Fruit fly (Drosophila melanogaster): ENCODE results near the gene yip2.

The yip2 gene

DNA sequence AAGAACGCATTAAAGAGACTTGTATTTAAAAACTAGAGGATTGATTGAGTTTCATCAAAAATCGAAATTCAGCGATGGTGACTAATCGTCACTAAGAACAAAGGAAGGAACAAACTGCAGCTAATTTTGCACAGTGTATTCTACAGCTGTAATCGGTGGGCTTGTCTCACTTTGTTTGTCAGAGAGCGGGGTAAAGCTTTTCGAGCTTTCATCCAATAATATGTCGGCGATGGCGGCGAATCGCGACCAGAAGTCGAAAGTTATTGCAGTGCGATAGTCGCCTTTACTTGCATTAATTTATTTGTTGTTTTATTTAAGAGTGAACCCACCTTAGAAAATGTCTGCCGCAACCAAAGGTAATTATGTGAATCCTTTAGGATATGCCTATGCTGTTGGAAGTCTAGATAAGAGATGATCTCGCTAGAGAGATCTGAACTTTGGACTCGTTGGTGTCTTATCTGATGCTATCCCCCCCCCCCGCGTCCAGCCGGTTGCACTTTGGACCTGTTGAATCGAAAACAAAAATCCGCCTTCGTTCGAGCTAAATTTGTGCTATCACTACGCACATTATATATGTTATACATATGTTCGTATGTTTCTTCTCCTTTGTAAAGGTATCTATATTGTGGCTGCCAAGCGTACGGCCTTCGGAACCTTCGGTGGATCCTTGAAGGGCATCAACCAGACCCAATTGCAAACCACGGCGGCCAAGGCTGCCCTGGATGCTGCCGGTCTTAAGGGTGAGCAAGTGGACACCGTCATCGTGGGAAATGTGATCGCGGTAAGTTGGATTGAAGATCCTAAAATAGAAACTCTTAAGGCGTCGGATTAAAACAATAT is at the start of gene yip2 (continued):
- peak; percentile 88 for TF ChIP-seq Sox102F (GFP tag; optimal IDR thresholded peaks at IDR 0.05)
- TF ChIP-seq achi (GFP tag; optimal IDR thresholded peaks at IDR 0.05): peak; percentile 77
- TF ChIP-seq ss (GFP tag; optimal IDR thresholded peaks at IDR 0.05): peak; percentile 100
- peak; percentile 10; the same call in 1 of the 2 replicates for TF ChIP-seq CG11294 (GFP tag; IDR thresholded peaks at IDR 0.05)
- TF ChIP-seq svp (GFP tag): peak; percentile 99
- peak; percentile 57 for TF ChIP-seq Smox (GFP tag; optimal IDR thresholded peaks at IDR 0.05)
- TF ChIP-seq cyc (GFP tag; optimal IDR thresholded peaks at IDR 0.05): peak; percentile 57
- TF ChIP-seq dsx (GFP tag; optimal IDR thresholded peaks at IDR 0.05; ENCODE audit: poor library complexity, severe bottlenecking): peak; percentile 92
- TF ChIP-seq CG10631 (GFP tag; optimal IDR thresholded peaks at IDR 0.05): peak; percentile 58
- peak; percentile 18 for TF ChIP-seq Ets21C (GFP tag; optimal IDR thresholded peaks at IDR 0.05)

DNA sequence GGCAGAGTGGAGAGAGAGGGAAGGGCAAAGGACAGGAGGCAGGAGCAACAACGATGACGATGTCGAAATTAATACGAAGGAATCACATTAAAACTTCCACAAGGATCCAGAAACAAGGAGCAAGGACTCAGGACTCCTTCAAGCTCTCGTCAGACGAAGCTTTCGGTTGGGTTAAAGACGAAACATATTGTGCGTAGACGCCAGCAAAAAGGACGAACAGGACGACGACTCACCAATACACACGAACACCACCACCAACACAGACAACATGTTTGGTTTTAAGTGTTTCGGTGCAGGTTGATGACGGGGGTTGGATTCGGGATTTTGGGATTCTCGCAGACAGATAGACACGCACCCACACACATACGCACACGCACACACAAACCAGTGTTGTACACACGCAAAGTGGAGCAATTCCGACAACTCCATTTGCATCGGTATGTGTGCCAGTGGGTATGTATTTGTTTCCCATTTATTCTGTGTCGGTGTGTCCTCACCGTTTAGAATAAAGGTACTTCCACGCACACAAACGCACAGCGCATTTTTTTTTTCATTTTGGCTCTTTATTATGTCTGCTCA is 32.6 kb upstream of the yip2 start:
- TF ChIP-seq lz (GFP tag; optimal IDR thresholded peaks at IDR 0.05) (no peak), CG6808 (GFP tag; optimal IDR thresholded peaks at IDR 0.05) (no peak), Hr4 (GFP tag; optimal IDR thresholded peaks at IDR 0.05) (no peak), achi (GFP tag; optimal IDR thresholded peaks at IDR 0.05) (no peak), Lpt (GFP tag; optimal IDR thresholded peaks at IDR 0.05) (no peak), esn (GFP tag; optimal IDR thresholded peaks at IDR 0.05) (no peak), CG11902 (GFP tag; optimal IDR thresholded peaks at IDR 0.05) (no peak), Blimp-1 (GFP tag; optimal IDR thresholded peaks at IDR 0.05) (no peak), Sox102F (GFP tag; optimal IDR thresholded peaks at IDR 0.05) (no peak), CG6854 (GFP tag; optimal IDR thresholded peaks at IDR 0.05) (no peak), CG8119 (GFP tag; IDR thresholded peaks at IDR 0.05) (no peak), acj6 (GFP tag; optimal IDR thresholded peaks at IDR 0.05) (no peak), Eip78C (GFP tag) (no peak), CG3919 (GFP tag; optimal IDR thresholded peaks at IDR 0.05) (no peak), CG34406 (GFP tag; optimal IDR thresholded peaks at IDR 0.05) (no peak), eg (GFP tag; IDR thresholded peaks at IDR 0.05) (no peak), CG6163 (GFP tag; IDR thresholded peaks at IDR 0.05) (no peak), fd85E (GFP tag; optimal IDR thresholded peaks at IDR 0.05) (no peak), net (GFP tag; optimal IDR thresholded peaks at IDR 0.05) (no peak)

DNA sequence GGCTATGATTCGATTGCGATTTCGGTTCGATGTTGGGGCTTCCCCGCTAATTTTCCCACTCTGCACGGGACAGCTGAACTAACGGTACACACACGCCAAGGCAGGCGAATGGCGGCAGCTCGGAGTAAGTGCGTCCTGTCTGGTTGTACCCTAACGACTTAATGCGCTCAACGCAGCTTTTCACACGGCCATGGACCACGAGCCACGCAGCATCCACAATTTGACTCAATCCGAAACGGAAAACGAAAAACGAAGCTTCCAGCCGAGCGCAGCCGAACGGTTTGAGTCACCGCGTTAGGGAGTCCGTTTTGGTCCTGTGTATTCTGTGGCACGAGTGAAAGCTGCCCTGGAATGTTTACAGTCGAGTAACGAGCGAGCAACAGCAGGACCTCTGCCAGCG is 29.0 kb upstream of the yip2 start, which contains the start of gene nAChRalpha6:
TSS of gene nAChRalpha6 (minus strand) at position 165 of the 400 bp plus-strand sequence.
- TF ChIP-seq CG34406 (GFP tag; optimal IDR thresholded peaks at IDR 0.05) (no peak), Sox102F (GFP tag; optimal IDR thresholded peaks at IDR 0.05) (no peak), CG16779 (tag; optimal IDR thresholded peaks at IDR 0.05) (no peak), CG4318 (GFP tag; optimal IDR thresholded peaks at IDR 0.05) (no peak), Smox (GFP tag; optimal IDR thresholded peaks at IDR 0.05) (no peak), acj6 (GFP tag; optimal IDR thresholded peaks at IDR 0.05) (no peak), CG8319 (GFP tag; optimal IDR thresholded peaks at IDR 0.05) (no peak), svp (GFP tag) (no peak), Ets21C (GFP tag; optimal IDR thresholded peaks at IDR 0.05) (no peak), Eip78C (GFP tag) (no peak), net (GFP tag; optimal IDR thresholded peaks at IDR 0.05) (no peak), CG9139 (GFP tag; optimal IDR thresholded peaks at IDR 0.05) (no peak), Hr4 (GFP tag; optimal IDR thresholded peaks at IDR 0.05) (no peak), CG6808 (GFP tag; optimal IDR thresholded peaks at IDR 0.05) (no peak), Hr39 (GFP tag; optimal IDR thresholded peaks at IDR 0.05) (no peak), topi (GFP tag; optimal IDR thresholded peaks at IDR 0.05) (no peak), cyc (GFP tag; optimal IDR thresholded peaks at IDR 0.05) (no peak), esn (GFP tag; optimal IDR thresholded peaks at IDR 0.05) (no peak)

DNA sequence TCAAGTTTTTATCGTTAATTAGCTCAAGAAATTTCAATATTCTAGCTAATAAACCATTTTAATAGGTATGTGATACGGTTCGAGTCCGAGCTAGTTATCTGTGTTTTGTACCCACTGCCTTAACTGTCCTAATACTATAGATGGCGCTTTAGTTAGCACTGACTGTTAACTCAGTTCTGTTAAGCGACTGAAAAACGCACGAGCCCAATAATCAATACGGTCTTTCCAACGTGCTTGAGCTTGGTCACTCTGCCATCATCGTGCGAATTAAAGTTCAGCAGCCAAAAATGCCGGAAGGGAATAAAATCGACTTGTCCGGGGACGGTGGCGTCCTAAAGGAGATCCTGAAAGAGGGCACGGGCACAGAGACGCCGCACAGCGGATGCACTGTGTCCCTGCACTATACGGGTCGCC is 27.2 kb upstream of the yip2 start, which contains the start of gene Fkbp59:
TSS of gene Fkbp59 (plus strand) at position 150 of the 414 bp plus-strand sequence.
- TF ChIP-seq fkh (GFP tag; optimal IDR thresholded peaks at IDR 0.05): peak; percentile 34
- peak; percentile 68 for TF ChIP-seq CG1621 (tag; optimal IDR thresholded peaks at IDR 0.05)
- no peak for TF ChIP-seq CG6163 (GFP tag; IDR thresholded peaks at IDR 0.05)
- TF ChIP-seq CG6854 (GFP tag; optimal IDR thresholded peaks at IDR 0.05): peak; percentile 13

Measured in whole organism, prepupa.